Fruit fly (Drosophila melanogaster): ENCODE results near the gene CG33269.
A peak's percentile ranks its signal among the peaks of the same experiment; 100 is the strongest.

CG33269 gene

DNA sequence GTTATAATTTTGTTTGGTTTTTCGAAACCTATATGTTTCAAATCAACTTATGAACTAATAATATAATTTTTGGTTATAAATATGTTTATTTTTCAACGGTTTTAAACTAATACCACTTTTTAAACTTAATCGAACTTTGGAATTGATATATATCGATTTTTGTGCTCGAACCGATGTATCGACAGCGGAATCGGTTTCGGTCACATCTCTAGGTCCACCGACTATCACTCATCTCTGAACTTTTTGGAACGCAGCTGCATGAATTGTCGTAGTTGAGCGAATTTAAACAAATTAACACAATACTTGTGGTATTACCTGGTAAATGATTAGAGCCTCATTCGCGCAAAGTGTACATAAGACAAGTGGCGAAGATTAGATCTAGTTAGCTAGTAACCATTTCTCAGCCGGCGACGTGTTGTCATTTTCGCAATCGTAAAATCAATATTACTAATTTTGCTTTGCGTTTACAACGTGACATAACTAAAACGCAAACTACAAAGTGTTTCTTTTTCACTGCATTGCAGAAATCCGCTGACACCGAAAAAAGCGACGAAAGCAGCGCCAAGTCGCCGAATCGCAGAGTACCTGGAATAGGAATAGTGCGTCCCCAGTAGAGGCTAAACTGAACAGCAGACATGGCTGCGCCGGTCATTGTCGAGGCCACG, 46.0 kb upstream of the CG33269 start, which contains the start of gene Apt1:
Gene Apt1, plus strand, starts transcription at position 219 of the 665 bp plus-strand sequence.
- TF ChIP-seq brk (GFP tag; optimal IDR thresholded peaks at IDR 0.05) (peak; percentile 52), Hr83 (GFP tag; optimal IDR thresholded peaks at IDR 0.05; ENCODE audit: poor library complexity, severe bottlenecking) (peak; percentile 74), dsf (GFP tag; optimal IDR thresholded peaks at IDR 0.05; ENCODE audit: borderline replicate concordance) (peak; percentile 23), tai (GFP tag; optimal IDR thresholded peaks at IDR 0.05) (peak; percentile 74), sage (GFP tag; optimal IDR thresholded peaks at IDR 0.05) (peak; percentile 47), Rel (GFP tag; optimal IDR thresholded peaks at IDR 0.05) (no peak), Rel (tag; optimal IDR thresholded peaks at IDR 0.05) (peak; percentile 9), Jra (GFP tag; optimal IDR thresholded peaks at IDR 0.05) (peak; percentile 73), rgr (GFP tag; optimal IDR thresholded peaks at IDR 0.05) (peak; percentile 10), Hnf4 (GFP tag; optimal IDR thresholded peaks at IDR 0.05) (peak; percentile 81), br (GFP tag; optimal IDR thresholded peaks at IDR 0.05) (no peak), GATAd (GFP tag; optimal IDR thresholded peaks at IDR 0.05) (no peak), h (GFP tag; optimal IDR thresholded peaks at IDR 0.05) (peak; percentile 17), psq (GFP tag; optimal IDR thresholded peaks at IDR 0.05) (no peak)

DNA sequence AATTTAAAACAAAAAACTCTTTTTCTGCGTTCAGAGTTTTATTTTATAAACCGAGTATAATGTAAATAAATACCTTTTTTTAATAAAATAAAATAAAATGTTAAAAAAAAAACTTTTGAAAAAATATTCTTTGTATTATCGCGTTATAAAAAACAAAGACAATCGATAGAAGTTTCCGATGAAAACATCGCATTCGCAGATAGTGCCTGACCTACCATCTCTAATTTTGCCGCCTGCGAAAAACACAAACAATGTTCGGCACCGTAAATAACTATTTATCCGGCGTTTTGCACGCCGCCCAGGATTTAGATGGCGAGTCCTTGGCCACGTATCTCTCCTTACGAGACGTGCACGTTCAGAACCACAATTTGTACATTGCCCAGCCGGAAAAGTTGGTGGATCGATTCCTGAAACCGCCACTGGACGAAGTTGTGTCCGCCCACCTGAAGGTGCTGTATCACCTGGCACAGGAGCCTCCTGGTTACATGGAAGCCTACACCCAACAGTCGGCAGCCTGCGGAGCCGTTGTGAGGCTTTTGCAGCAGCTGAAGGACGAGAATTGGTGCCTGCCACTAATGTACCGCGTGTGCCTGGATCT, 44.3 kb upstream of the CG33269 start, which contains the start of gene PCID2:
Gene PCID2, plus strand, starts transcription at position 213 of the 598 bp plus-strand sequence.
- TF ChIP-seq pan (optimal IDR thresholded peaks at IDR 0.05) (no peak), HLH106 (tag; optimal IDR thresholded peaks at IDR 0.05) (no peak)

- TF ChIP-seq Hr83 (GFP tag; optimal IDR thresholded peaks at IDR 0.05; ENCODE audit: poor library complexity, severe bottlenecking) (no peak), lola (GFP tag; optimal IDR thresholded peaks at IDR 0.05) (no peak), HLH106 (tag; optimal IDR thresholded peaks at IDR 0.05) (no peak), ey (GFP tag; optimal IDR thresholded peaks at IDR 0.05) (no peak), pan (optimal IDR thresholded peaks at IDR 0.05) (no peak), OdsH (GFP tag; optimal IDR thresholded peaks at IDR 0.05) (no peak), Vsx2 (GFP tag; optimal IDR thresholded peaks at IDR 0.05; ENCODE audit: partially characterized antibody) (no peak), rgr (GFP tag; optimal IDR thresholded peaks at IDR 0.05) (no peak), Jra (GFP tag; optimal IDR thresholded peaks at IDR 0.05) (no peak), dmrt93B (GFP tag; optimal IDR thresholded peaks at IDR 0.05) (no peak), Sp1 (GFP tag; optimal IDR thresholded peaks at IDR 0.05) (no peak), Hnf4 (GFP tag; optimal IDR thresholded peaks at IDR 0.05) (no peak), CrebA (GFP tag; optimal IDR thresholded peaks at IDR 0.05; ENCODE audit: borderline replicate concordance) (no peak)
Observed at dm6 chr3L:11625634-11626175, 43.7 kb upstream of the CG33269 start, which contains the start of gene CG6083. Gene CG6083, minus strand, starts transcription at chr3L:11626125.

- TF ChIP-seq GATAd (GFP tag; optimal IDR thresholded peaks at IDR 0.05) (no peak), CrebA (GFP tag; optimal IDR thresholded peaks at IDR 0.05; ENCODE audit: borderline replicate concordance) (no peak), Dif (GFP tag; optimal IDR thresholded peaks at IDR 0.05; ENCODE audit: partially characterized antibody) (no peak), psq (GFP tag; optimal IDR thresholded peaks at IDR 0.05) (no peak), woc (GFP tag; optimal IDR thresholded peaks at IDR 0.05) (no peak), dl (GFP tag; optimal IDR thresholded peaks at IDR 0.05; ENCODE audit: insufficient read depth in 1 of 2, partially characterized antibody in 2 of 2) (no peak), CG9705 (GFP tag; optimal IDR thresholded peaks at IDR 0.05) (no peak), sage (GFP tag; optimal IDR thresholded peaks at IDR 0.05) (no peak), Myc (optimal IDR thresholded peaks at IDR 0.05) (no peak), br (GFP tag; optimal IDR thresholded peaks at IDR 0.05) (no peak), OdsH (GFP tag; optimal IDR thresholded peaks at IDR 0.05) (no peak), Abd-B (GFP tag; optimal IDR thresholded peaks at IDR 0.05) (no peak), HLH106 (tag; optimal IDR thresholded peaks at IDR 0.05) (no peak), rgr (GFP tag; optimal IDR thresholded peaks at IDR 0.05) (no peak), usp (GFP tag; optimal IDR thresholded peaks at IDR 0.05) (no peak), CG32264 (GFP tag; optimal IDR thresholded peaks at IDR 0.05) (no peak)
Observed at dm6 chr3L:11624281-11624680, 42.3 kb upstream of the CG33269 start, which contains the start of gene Akr1B. Gene Akr1B, minus strand, starts transcription at chr3L:11624381.
